Worm (Caenorhabditis elegans) whole organism, L3 larva: ENCODE data around the gene B0432.10.

ENCODE experiments used
- R02D3.7 ChIP-seq: fragments of 150-350 bp; optimal IDR thresholded peaks from 2 replicates; lab custom pipeline; 2014; ENCODE audit warnings: missing biosample characterization, missing genetic modification characterization
- aly-2 ChIP-seq: fragments of 150-350 bp; optimal IDR thresholded peaks from 2 replicates; lab custom pipeline; 2014; ENCODE audit warnings: missing biosample characterization, missing genetic modification characterization
- ama-1 ChIP-seq: fragments of 150-350 bp; optimal IDR thresholded peaks from 2 replicates; lab custom pipeline; 2018
- ceh-16 ChIP-seq: sonication (generic microtip); optimal IDR thresholded peaks from 2 replicates; lab custom pipeline; 2017; ENCODE audit warnings: missing biosample characterization, missing genetic modification characterization
- ceh-28 ChIP-seq: fragments of 150-350 bp; optimal IDR thresholded peaks from 2 replicates; lab custom pipeline; 2014; ENCODE audit warnings: missing biosample characterization, missing genetic modification reagents, missing genetic modification characterization
- ceh-82 ChIP-seq: fragments of 150-350 bp; optimal IDR thresholded peaks from 2 replicates; lab custom pipeline; 2014; ENCODE audit warnings: missing biosample characterization, missing genetic modification characterization
- egl-27 ChIP-seq: sonication (generic microtip); optimal IDR thresholded peaks from 4 replicates; lab custom pipeline; 2017; ENCODE audit warnings: missing biosample characterization, missing genetic modification reagents, missing genetic modification characterization
- egl-5 ChIP-seq: fragments of 150-350 bp; optimal IDR thresholded peaks from 2 replicates; lab custom pipeline; 2017; ENCODE audit warnings: missing biosample characterization, missing genetic modification reagents, missing genetic modification characterization, inconsistent platforms
- elt-2 ChIP-seq: sonication (generic microtip); optimal IDR thresholded peaks from 2 replicates; lab custom pipeline; 2016; ENCODE audit warnings: missing genetic modification reagents, mild to moderate bottlenecking, missing genetic modification characterization, missing compliant biosample characterization
- elt-3 ChIP-seq, 3 experiments: fragments of 150-350 bp in 1 of 3; sonication (generic microtip) in 2 of 3; optimal IDR thresholded peaks; 2 replicates in 2 of 3; 4 replicates in 1 of 3; lab custom pipeline; 2014 to 2017; ENCODE audit warnings: missing biosample characterization in 3 of 3, missing genetic modification characterization in 3 of 3
- fkh-10 ChIP-seq: sonication (generic microtip); optimal IDR thresholded peaks from 2 replicates; lab custom pipeline; 2017; ENCODE audit warnings: missing biosample characterization, missing genetic modification reagents, missing genetic modification characterization
- fkh-2 ChIP-seq: fragments of 150-350 bp; optimal IDR thresholded peaks from 2 replicates; lab custom pipeline; 2014; ENCODE audit warnings: missing biosample characterization, missing genetic modification reagents, missing genetic modification characterization
- hmg-11 ChIP-seq: sonication (generic microtip); optimal IDR thresholded peaks from 2 replicates; lab custom pipeline; 2016; ENCODE audit warnings: missing genetic modification characterization, missing compliant biosample characterization
- jun-1 ChIP-seq: fragments of 150-350 bp; optimal IDR thresholded peaks from 2 replicates; lab custom pipeline; 2014; ENCODE audit warnings: missing biosample characterization, missing genetic modification reagents, missing genetic modification characterization
- lin-15B ChIP-seq: fragments of 150-350 bp; optimal IDR thresholded peaks from 2 replicates; lab custom pipeline; 2014; ENCODE audit warnings: missing biosample characterization, missing genetic modification characterization
- lin-39 ChIP-seq: fragments of 150-350 bp; optimal IDR thresholded peaks from 2 replicates; lab custom pipeline; 2018; ENCODE audit warnings: missing biosample characterization, missing genetic modification reagents, missing genetic modification characterization
- lsy-12 ChIP-seq: sonication (generic microtip); optimal IDR thresholded peaks from 2 replicates; lab custom pipeline; 2016; ENCODE audit warnings: mild to moderate bottlenecking, missing genetic modification characterization, missing compliant biosample characterization
- mdl-1 ChIP-seq: fragments of 150-350 bp; optimal IDR thresholded peaks from 2 replicates; lab custom pipeline; 2014; ENCODE audit warnings: missing biosample characterization, missing genetic modification characterization
- mml-1 ChIP-seq: fragments of 150-350 bp; sonication (generic microtip); optimal IDR thresholded peaks from 3 replicates; lab custom pipeline; 2014; ENCODE audit warnings: missing biosample characterization, missing genetic modification characterization
- nfya-1 ChIP-seq: sonication (generic microtip); optimal IDR thresholded peaks from 2 replicates; lab custom pipeline; 2017; ENCODE audit warnings: missing genetic modification characterization, mild to moderate bottlenecking, missing compliant biosample characterization, antibody characterized with exemption, moderate library complexity; ENCODE audit not compliant: insufficient read depth
- nhr-11 ChIP-seq: fragments of 150-350 bp; optimal IDR thresholded peaks from 2 replicates; lab custom pipeline; 2014; ENCODE audit warnings: missing biosample characterization, missing genetic modification characterization
- nhr-23 ChIP-seq: fragments of 150-350 bp; optimal IDR thresholded peaks from 2 replicates; lab custom pipeline; 2014; ENCODE audit warnings: missing biosample characterization, missing genetic modification reagents, missing genetic modification characterization
- nhr-237 ChIP-seq: fragments of 150-350 bp; optimal IDR thresholded peaks from 2 replicates; lab custom pipeline; 2014; ENCODE audit warnings: missing biosample characterization, missing genetic modification characterization
- nhr-25 ChIP-seq: sonication (generic microtip); optimal IDR thresholded peaks from 2 replicates; lab custom pipeline; 2017; ENCODE audit warnings: missing biosample characterization, missing genetic modification characterization
- nhr-28 ChIP-seq: fragments of 150-350 bp; optimal IDR thresholded peaks from 2 replicates; lab custom pipeline; 2014; ENCODE audit warnings: missing biosample characterization, missing genetic modification characterization
- nhr-67 ChIP-seq: fragments of 150-350 bp; optimal IDR thresholded peaks from 2 replicates; lab custom pipeline; 2014; ENCODE audit warnings: missing biosample characterization, missing genetic modification characterization
- nhr-77 ChIP-seq: fragments of 150-350 bp; optimal IDR thresholded peaks from 2 replicates; lab custom pipeline; 2014; ENCODE audit warnings: missing biosample characterization, missing genetic modification characterization
- pha-4 ChIP-seq: fragments of 150-350 bp; optimal IDR thresholded peaks from 2 replicates; lab custom pipeline; 2014; ENCODE audit warnings: missing biosample characterization, missing genetic modification reagents, missing genetic modification characterization
- pqm-1 ChIP-seq: fragments of 150-350 bp; optimal IDR thresholded peaks from 2 replicates; lab custom pipeline; 2017; ENCODE audit warnings: missing biosample characterization, missing genetic modification characterization, inconsistent platforms
- sea-2 ChIP-seq: fragments of 150-350 bp; sonication (generic microtip); optimal IDR thresholded peaks from 4 replicates; lab custom pipeline; 2014; ENCODE audit warnings: missing biosample characterization, missing genetic modification reagents, missing genetic modification characterization
- skn-1 ChIP-seq: fragments of 150-350 bp; optimal IDR thresholded peaks from 2 replicates; lab custom pipeline; 2014; ENCODE audit warnings: missing biosample characterization, missing genetic modification characterization
- snpc-4 ChIP-seq: fragments of 150-350 bp; optimal IDR thresholded peaks from 2 replicates; lab custom pipeline; 2014; ENCODE audit warnings: missing biosample characterization, missing genetic modification characterization
- tbx-2 ChIP-seq: sonication (generic microtip); optimal IDR thresholded peaks from 2 replicates; lab custom pipeline; 2016; ENCODE audit warnings: mild to moderate bottlenecking, missing genetic modification characterization, missing compliant biosample characterization
- unc-62 ChIP-seq: fragments of 150-350 bp; sonication (generic microtip); optimal IDR thresholded peaks from 4 replicates; lab custom pipeline; 2014; ENCODE audit warnings: missing biosample characterization, missing genetic modification reagents, missing genetic modification characterization
- zag-1 ChIP-seq: fragments of 150-350 bp; optimal IDR thresholded peaks from 2 replicates; lab custom pipeline; 2014; ENCODE audit warnings: missing biosample characterization, missing genetic modification characterization
- ztf-11 ChIP-seq: fragments of 150-350 bp; optimal IDR thresholded peaks from 2 replicates; lab custom pipeline; 2014; ENCODE audit warnings: missing biosample characterization, missing genetic modification characterization
- ztf-4 ChIP-seq: fragments of 150-350 bp; optimal IDR thresholded peaks from 2 replicates; lab custom pipeline; 2014; ENCODE audit warnings: missing biosample characterization, missing genetic modification characterization

B0432.10 gene

DNA sequence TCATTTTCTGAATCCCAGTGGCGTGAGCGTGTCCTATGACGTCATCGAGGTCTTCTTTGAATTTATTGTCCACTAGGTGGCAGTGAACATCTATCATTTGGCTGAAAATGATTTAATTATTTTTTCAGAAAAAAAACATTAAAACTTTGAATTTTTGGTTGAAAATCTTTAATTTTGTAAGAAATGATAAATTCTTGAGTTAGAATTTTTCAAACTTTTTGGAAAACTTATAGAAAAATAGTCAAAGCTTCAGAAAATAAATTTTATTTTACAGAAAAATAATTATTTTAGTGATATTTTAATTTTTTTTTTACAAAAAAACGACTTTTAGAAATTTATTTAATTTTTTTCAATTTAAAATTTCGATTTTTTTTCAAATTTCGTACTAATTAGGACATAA, 7.4 kb downstream of the B0432.10 start, which contains the start of gene B0432.8:
TSS of gene B0432.8 (minus strand) at position 101 of the 400 bp plus-strand sequence.
- TF ChIP-seq ztf-4 (tag; lab: Kevin White, UChicago) (no peak), ceh-16 (tag; lab: Kevin White, UChicago) (no peak), elt-2 (no peak), sea-2 (GFP tag; lab: Kevin White, UChicago) (no peak), lin-15B (tag; lab: Kevin White, UChicago) (no peak), jun-1 (no peak), ceh-28 (no peak), mml-1 (no peak), fkh-2 (tag; lab: Kevin White, UChicago) (no peak), hmg-11 (tag; lab: Kevin White, UChicago) (no peak), unc-62 (no peak), aly-2 (tag; lab: Kevin White, UChicago) (no peak), lin-39 (tag; lab: Kevin White, UChicago) (no peak), fkh-10 (GFP tag; lab: Kevin White, UChicago) (no peak), lsy-12 (tag; lab: Kevin White, UChicago) (no peak), nhr-77 (tag; lab: Kevin White, UChicago) (no peak), nhr-11 (tag; lab: Kevin White, UChicago) (no peak), pqm-1 (tag; lab: Kevin White, UChicago) (no peak), nhr-237 (no peak)

DNA sequence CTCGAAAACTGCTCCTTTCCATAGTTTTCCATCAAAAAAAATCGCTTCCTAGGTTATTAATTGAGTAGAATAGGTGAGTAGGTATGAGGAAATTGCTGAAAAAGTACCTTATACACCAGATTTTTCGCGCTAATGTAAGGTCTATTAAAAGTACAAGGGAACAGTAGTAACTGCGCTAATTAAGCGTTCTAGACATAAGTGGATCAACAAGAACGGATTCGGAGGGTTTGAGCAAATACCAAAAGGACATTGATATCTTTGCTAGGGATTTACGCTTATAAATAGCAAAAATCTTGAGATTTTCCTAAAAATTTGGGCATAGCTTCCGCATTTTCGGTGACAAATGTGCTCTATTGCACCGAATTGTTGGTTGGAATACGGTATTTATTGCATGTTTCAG, 12.2 kb downstream of the B0432.10 start, which contains the start of gene B0432.7:
TSS of gene B0432.7 (minus strand) at position 101 of the 400 bp plus-strand sequence.
- TF ChIP-seq lin-15B (tag; lab: Kevin White, UChicago) (no peak), ceh-16 (tag; lab: Kevin White, UChicago) (no peak), mdl-1 (tag; lab: Kevin White, UChicago) (no peak), nhr-28 (tag; lab: Kevin White, UChicago) (no peak), ztf-4 (tag; lab: Kevin White, UChicago) (no peak), egl-27 (tag; lab: Kevin White, UChicago) (no peak), nhr-23 (no peak), nhr-237 (no peak), nhr-67 (no peak), nhr-77 (tag; lab: Kevin White, UChicago) (no peak), ztf-11 (no peak), nhr-25 (tag; lab: Kevin White, UChicago) (no peak), egl-5 (tag; lab: Kevin White, UChicago) (no peak), mml-1 (no peak), ama-1 (lab: Kevin White, UChicago) (no peak), ceh-82 (tag; lab: Kevin White, UChicago) (no peak), R02D3.7 (tag; lab: Kevin White, UChicago) (no peak), hmg-11 (tag; lab: Kevin White, UChicago) (no peak), skn-1 (tag; lab: Kevin White, UChicago) (no peak), elt-2 (no peak)

DNA sequence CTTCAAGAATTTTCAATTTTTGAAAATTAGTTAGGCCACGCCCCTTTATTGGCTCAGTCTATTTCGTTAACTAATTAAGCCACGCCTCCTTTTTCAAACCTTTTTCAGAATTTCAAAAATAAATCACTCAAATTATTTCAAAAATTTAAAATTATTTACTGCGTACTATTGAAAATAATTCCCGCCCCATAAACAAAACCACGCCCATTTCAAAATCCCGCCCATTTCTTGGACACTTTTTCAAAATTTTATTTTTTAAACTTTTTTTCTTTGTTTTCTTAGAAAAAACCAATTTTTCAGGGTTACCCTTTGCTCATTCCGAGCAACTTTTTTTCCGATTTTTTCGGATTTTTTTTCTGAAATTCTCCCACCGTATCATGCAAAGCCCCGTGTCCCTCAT, 22.0 kb downstream of the B0432.10 start, which contains the start of gene B0432.14:
TSS of gene B0432.14 (plus strand) at position 301 of the 400 bp plus-strand sequence.
- no peak for TF ChIP-seq elt-3 (tag; optimal IDR thresholded peaks at IDR 0.05; lab: Kevin White, UChicago)
- TF ChIP-seq ztf-4 (tag; lab: Kevin White, UChicago), result no peak
- no peak for TF ChIP-seq egl-5 (tag; lab: Kevin White, UChicago)
- TF ChIP-seq nfya-1 (tag; lab: Kevin White, UChicago), result no peak
- no peak for TF ChIP-seq zag-1
- TF ChIP-seq R02D3.7 (tag; lab: Kevin White, UChicago), result no peak
- no peak for TF ChIP-seq ztf-11
- TF ChIP-seq nhr-25 (tag; lab: Kevin White, UChicago), result no peak
- TF ChIP-seq ama-1 (lab: Kevin White, UChicago), result no peak
- TF ChIP-seq fkh-2 (tag; lab: Kevin White, UChicago), result no peak
- TF ChIP-seq jun-1, result no peak
- TF ChIP-seq tbx-2 (tag; lab: Kevin White, UChicago), result no peak
- no peak for TF ChIP-seq lin-15B (tag; lab: Kevin White, UChicago)
- TF ChIP-seq pha-4 (tag; lab: Kevin White, UChicago), result no peak
- TF ChIP-seq snpc-4 (tag; lab: Kevin White, UChicago), result no peak

DNA sequence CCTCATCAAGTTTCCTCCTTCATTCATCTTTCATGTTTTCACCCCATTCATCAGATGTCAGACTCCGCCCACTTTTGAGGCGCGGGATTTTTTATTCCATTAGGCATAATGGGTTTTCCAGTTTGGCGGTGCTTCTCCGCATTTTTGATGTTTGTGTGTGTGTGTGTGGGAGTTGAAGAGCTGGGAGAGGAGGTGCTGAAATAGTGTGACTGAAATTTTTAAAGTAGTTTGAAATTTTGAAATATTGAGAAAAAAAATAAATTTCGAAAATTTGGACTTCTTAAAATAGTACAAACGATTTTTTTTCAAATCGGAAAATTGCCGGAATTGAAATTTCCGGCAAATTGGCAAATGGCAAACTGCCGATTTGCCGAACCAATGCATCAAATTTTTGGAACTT, 22.5 kb downstream of the B0432.10 start, which contains the start of gene scc-2:
TSS of gene scc-2 (minus strand) at position 101 of the 400 bp plus-strand sequence.
- TF ChIP-seq sea-2 (GFP tag; lab: Kevin White, UChicago) (no peak), mml-1 (no peak), nhr-23 (no peak), elt-3 (tag; optimal IDR thresholded peaks at IDR 0.05; lab: Kevin White, UChicago) (no peak), nfya-1 (tag; lab: Kevin White, UChicago) (no peak), hmg-11 (tag; lab: Kevin White, UChicago) (no peak)
- TF ChIP-seq, all 47 proteins: peak for 0
